Worm (Caenorhabditis elegans): ENCODE measurements around the gene str-86.

DNA sequence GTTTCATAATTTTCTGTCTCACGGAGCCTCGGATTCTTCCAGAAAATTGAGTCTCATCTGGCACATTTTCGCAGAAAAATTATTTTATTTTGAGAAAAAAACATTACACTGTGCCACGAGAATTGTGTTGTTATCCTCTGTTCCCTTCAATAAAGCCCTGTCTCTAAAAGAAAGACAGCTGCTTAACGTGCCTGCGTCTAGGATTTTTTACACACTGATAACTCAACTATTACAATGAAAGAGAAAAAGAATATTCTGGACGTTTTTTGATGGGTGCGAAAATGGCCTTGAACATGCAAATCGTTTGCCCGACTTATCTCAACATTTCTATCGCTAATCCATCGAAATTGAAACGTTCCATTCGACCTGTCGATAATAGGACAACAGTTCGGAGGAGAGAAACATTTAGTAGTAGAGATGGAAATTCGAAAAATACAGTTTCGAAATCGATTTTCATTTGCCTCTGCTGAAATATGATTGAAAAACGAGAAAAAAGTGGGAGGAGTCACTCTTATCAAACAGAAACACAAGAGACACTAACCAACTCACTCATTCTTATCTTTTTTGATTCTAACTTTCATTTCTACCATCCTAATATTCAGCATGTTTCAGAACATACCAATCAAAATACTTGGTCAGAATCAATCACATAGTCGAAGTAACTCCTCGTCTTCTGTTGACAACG lies 46.6 kb downstream of the str-86 start:
- TF ChIP-seq T22C8.4 (GFP tag; IDR thresholded peaks at IDR 0.05) (no peak), klf-2 (GFP tag; conservative IDR thresholded peaks at IDR 0.05) (no peak), flt-1 (GFP tag; IDR thresholded peaks at IDR 0.05) (no peak), ref-1 (GFP tag; conservative IDR thresholded peaks at IDR 0.05) (no peak), med-1 (GFP tag; optimal IDR thresholded peaks at IDR 0.05; ENCODE audit: insufficient read depth) (no peak)
